Fruit fly (Drosophila melanogaster): Measurements from ENCODE around the gene Ir87a.

DNA sequence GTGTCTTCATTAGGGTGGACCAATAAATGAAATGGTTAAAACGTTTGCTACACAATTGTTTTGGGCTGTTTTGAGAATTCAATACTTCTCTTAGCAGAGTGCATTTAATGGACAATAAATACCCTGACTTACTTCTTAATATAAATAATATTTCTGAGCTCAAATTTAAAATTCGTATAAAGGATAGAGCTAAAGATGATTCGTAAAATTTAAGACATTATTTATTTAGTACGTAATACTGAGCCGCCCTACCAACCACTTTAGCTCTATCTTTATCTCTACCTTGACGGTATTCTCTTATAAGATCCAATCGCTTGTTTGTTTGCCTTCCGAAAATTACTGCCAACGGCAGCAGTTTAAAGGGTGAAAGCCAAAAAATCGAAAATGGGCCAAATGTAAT, 13.5 kb downstream of the Ir87a start:
- peak; percentile 61 for TF ChIP-seq CG11762 (GFP tag; optimal IDR thresholded peaks at IDR 0.05; ENCODE audit: insufficient read depth)
- TF ChIP-seq salr (GFP tag; optimal IDR thresholded peaks at IDR 0.05), result peak; percentile 83 to 85
- TF ChIP-seq Blimp-1 (GFP tag; optimal IDR thresholded peaks at IDR 0.05), result no peak
- TF ChIP-seq Ets96B (tag; optimal IDR thresholded peaks at IDR 0.05), result peak; percentile 76
- TF ChIP-seq OdsH (GFP tag; optimal IDR thresholded peaks at IDR 0.05), result peak; percentile 91
- TF ChIP-seq Eip75B (GFP tag; optimal IDR thresholded peaks at IDR 0.05), result peak; percentile 84
- TF ChIP-seq vri (GFP tag; optimal IDR thresholded peaks at IDR 0.05), result peak; percentile 56
- TF ChIP-seq Ets21C (GFP tag; optimal IDR thresholded peaks at IDR 0.05), result peak; percentile 23
- peak; percentile 42 for TF ChIP-seq Lpt (GFP tag; optimal IDR thresholded peaks at IDR 0.05)
- TF ChIP-seq CG15336 (GFP tag; IDR thresholded peaks at IDR 0.05), result peak; percentile 93
- peak; percentile 76 for TF ChIP-seq CG3919 (GFP tag; optimal IDR thresholded peaks at IDR 0.05)
- TF ChIP-seq Sox102F (GFP tag; optimal IDR thresholded peaks at IDR 0.05), result peak; percentile 79
- TF ChIP-seq Hr4 (GFP tag; optimal IDR thresholded peaks at IDR 0.05), result peak; percentile 86
- peak; percentile 95 for TF ChIP-seq Eip78C (GFP tag)
